Worm (Caenorhabditis elegans): ENCODE measurements around the gene Y54G2A.15.

DNA sequence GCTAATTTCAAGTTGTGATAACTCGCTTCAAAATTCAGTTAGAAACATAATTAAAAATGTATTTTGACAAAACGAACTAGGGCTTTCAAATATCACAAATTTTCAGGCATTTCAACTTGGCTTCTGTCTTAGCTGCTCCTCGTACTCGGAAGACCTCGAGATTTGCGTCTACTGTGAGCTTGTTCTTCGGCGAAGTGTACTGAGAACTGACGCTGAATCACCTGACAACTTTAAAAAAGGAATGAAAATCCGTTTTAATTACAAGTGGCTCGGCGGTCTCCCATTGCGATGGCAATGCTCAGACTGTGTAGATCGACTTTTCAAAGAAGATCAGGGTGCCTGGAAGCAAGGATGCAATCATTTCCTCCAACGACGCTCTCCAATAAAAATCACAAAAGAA, 6.8 kb upstream of the Y54G2A.15 start, which contains the start of gene clec-85:
- TF ChIP-seq med-1 (GFP tag; optimal IDR thresholded peaks at IDR 0.05; ENCODE audit: insufficient read depth) (no peak), T22C8.4 (GFP tag; IDR thresholded peaks at IDR 0.05) (no peak), klf-2 (GFP tag; conservative IDR thresholded peaks at IDR 0.05) (no peak), flt-1 (GFP tag; IDR thresholded peaks at IDR 0.05) (no peak)
